Worm (Caenorhabditis elegans) whole organism, late embryonic: ENCODE measurements around the gene Y57G11C.1142.

Experiments used
- C38D4.7 ChIP-seq: fragments of 200-800 bp; sonication (Bioruptor generic); optimal IDR thresholded peaks from 2 replicates; lab custom pipeline; 2018; ENCODE audit warnings: mild to moderate bottlenecking, missing genetic modification characterization, moderate library complexity, missing compliant biosample characterization
- K02D7.2 ChIP-seq: sonication (generic microtip); optimal IDR thresholded peaks from 2 replicates; lab custom pipeline; 2017; ENCODE audit warnings: mild to moderate bottlenecking, missing genetic modification characterization, missing compliant biosample characterization
- K09A11.1 ChIP-seq: sonication (generic microtip); optimal IDR thresholded peaks from 2 replicates; lab custom pipeline; 2017; ENCODE audit warnings: antibody characterized with exemption, mild to moderate bottlenecking, missing genetic modification characterization, missing compliant biosample characterization; ENCODE audit not compliant: insufficient read depth
- Y22D7AL.16 ChIP-seq: sonication (generic microtip); optimal IDR thresholded peaks from 2 replicates; lab custom pipeline; 2016; ENCODE audit warnings: missing genetic modification characterization, missing compliant biosample characterization
- ahr-1 ChIP-seq: sonication (generic microtip); optimal IDR thresholded peaks from 2 replicates; lab custom pipeline; 2016; ENCODE audit warnings: missing genetic modification characterization, missing compliant biosample characterization
- ceh-18 ChIP-seq: sonication (generic microtip); optimal IDR thresholded peaks from 2 replicates; lab custom pipeline; 2016; ENCODE audit warnings: missing genetic modification characterization, missing compliant biosample characterization
- ceh-19 ChIP-seq: fragments of 200-800 bp; sonication (Bioruptor generic); optimal IDR thresholded peaks from 2 replicates; lab custom pipeline; 2018; ENCODE audit warnings: mild to moderate bottlenecking, missing genetic modification characterization, missing compliant biosample characterization
- ceh-22 ChIP-seq: sonication (generic microtip); optimal IDR thresholded peaks from 2 replicates; lab custom pipeline; 2017; ENCODE audit warnings: missing biosample characterization, missing genetic modification characterization
- ceh-30 ChIP-seq: fragments of 150-350 bp; optimal IDR thresholded peaks from 2 replicates; lab custom pipeline; 2014; ENCODE audit warnings: missing biosample characterization, missing genetic modification characterization
- ceh-31 ChIP-seq: sonication (generic microtip); optimal IDR thresholded peaks from 2 replicates; lab custom pipeline; 2016; ENCODE audit warnings: missing genetic modification characterization, missing compliant biosample characterization
- ceh-34 ChIP-seq: sonication (generic microtip); optimal IDR thresholded peaks from 2 replicates; lab custom pipeline; 2016; ENCODE audit warnings: mild to moderate bottlenecking, missing genetic modification characterization, missing compliant biosample characterization
- ceh-45 ChIP-seq: fragments of 200-800 bp; sonication (Bioruptor generic); IDR thresholded peaks from 2 replicates; pipeline ENCODE4 v1.3.6; 2022; ENCODE audit warnings: missing genetic modification reagents, missing genetic modification characterization, missing compliant biosample characterization
- che-1 ChIP-seq: sonication (generic microtip); optimal IDR thresholded peaks from 2 replicates; lab custom pipeline; 2016; ENCODE audit warnings: mild to moderate bottlenecking, missing genetic modification characterization, missing compliant biosample characterization
- elt-2 ChIP-seq: sonication (generic microtip); optimal IDR thresholded peaks from 2 replicates; lab custom pipeline; 2016; ENCODE audit warnings: missing genetic modification reagents, missing genetic modification characterization, missing compliant biosample characterization
- ets-4 ChIP-seq: sonication (generic microtip); optimal IDR thresholded peaks from 2 replicates; lab custom pipeline; 2016; ENCODE audit warnings: missing genetic modification characterization, missing compliant biosample characterization
- fkh-10 ChIP-seq: fragments of 150-350 bp; optimal IDR thresholded peaks from 2 replicates; lab custom pipeline; 2014; ENCODE audit warnings: missing biosample characterization, missing genetic modification reagents, missing genetic modification characterization
- fkh-6 ChIP-seq: sonication (generic microtip); optimal IDR thresholded peaks from 2 replicates; lab custom pipeline; 2016; ENCODE audit warnings: missing genetic modification characterization, missing compliant biosample characterization
- hlh-13 ChIP-seq: fragments of 200-800 bp; sonication (Bioruptor generic); optimal IDR thresholded peaks from 2 replicates; lab custom pipeline; 2018; ENCODE audit warnings: mild to moderate bottlenecking, missing genetic modification characterization, missing compliant biosample characterization
- hlh-30 ChIP-seq: sonication (generic microtip); optimal IDR thresholded peaks from 2 replicates; lab custom pipeline; 2017; ENCODE audit warnings: antibody characterized with exemption, missing genetic modification characterization, missing compliant biosample characterization; ENCODE audit not compliant: insufficient read depth
- hlh-8 ChIP-seq: sonication (generic microtip); optimal IDR thresholded peaks from 2 replicates; lab custom pipeline; 2016; ENCODE audit warnings: missing genotype, missing genetic modification characterization, missing compliant biosample characterization
- mec-3 ChIP-seq: sonication (generic microtip); optimal IDR thresholded peaks from 2 replicates; lab custom pipeline; 2016; ENCODE audit warnings: borderline replicate concordance, missing genetic modification characterization, missing compliant biosample characterization
- nfya-1 ChIP-seq: sonication (generic microtip); optimal IDR thresholded peaks from 2 replicates; lab custom pipeline; 2017; ENCODE audit warnings: missing genetic modification characterization, mild to moderate bottlenecking, missing compliant biosample characterization, antibody characterized with exemption, moderate library complexity
- nhr-11 ChIP-seq: fragments of 150-350 bp; optimal IDR thresholded peaks from 2 replicates; lab custom pipeline; 2014; ENCODE audit warnings: missing biosample characterization, missing genetic modification characterization
- nhr-232 ChIP-seq: sonication (generic microtip); optimal IDR thresholded peaks from 2 replicates; lab custom pipeline; 2016; ENCODE audit warnings: missing genetic modification characterization, missing compliant biosample characterization
- npax-4 ChIP-seq: sonication (generic microtip); optimal IDR thresholded peaks from 2 replicates; lab custom pipeline; 2016; ENCODE audit warnings: missing genetic modification characterization, missing compliant biosample characterization
- odd-2 ChIP-seq: sonication (generic microtip); optimal IDR thresholded peaks from 2 replicates; lab custom pipeline; 2017; ENCODE audit warnings: antibody characterized with exemption, mild to moderate bottlenecking, missing genetic modification characterization, missing compliant biosample characterization
- pat-9 ChIP-seq: fragments of 200-800 bp; sonication (Bioruptor generic); optimal IDR thresholded peaks from 2 replicates; lab custom pipeline; 2018; ENCODE audit warnings: mild to moderate bottlenecking, missing genetic modification characterization, moderate library complexity, missing compliant biosample characterization
- pax-1 ChIP-seq: fragments of 150-350 bp; optimal IDR thresholded peaks from 2 replicates; lab custom pipeline; 2014; ENCODE audit warnings: missing biosample characterization, missing genetic modification characterization
- pha-2 ChIP-seq: sonication (generic microtip); optimal IDR thresholded peaks from 2 replicates; lab custom pipeline; 2017; ENCODE audit warnings: mild to moderate bottlenecking, missing genetic modification characterization, missing compliant biosample characterization
- pha-4 ChIP-seq: fragments of 150-350 bp; optimal IDR thresholded peaks from 2 replicates; lab custom pipeline; 2018; ENCODE audit warnings: missing biosample characterization, missing genetic modification reagents, missing genetic modification characterization
- pros-1 ChIP-seq: fragments of 150-350 bp; optimal IDR thresholded peaks from 2 replicates; lab custom pipeline; 2014; ENCODE audit warnings: missing biosample characterization, missing genetic modification reagents, missing genetic modification characterization
- ref-2 ChIP-seq: sonication (generic microtip); optimal IDR thresholded peaks from 2 replicates; lab custom pipeline; 2016; ENCODE audit warnings: missing genetic modification characterization, missing compliant biosample characterization
- rnt-1 ChIP-seq: sonication (generic microtip); optimal IDR thresholded peaks from 2 replicates; lab custom pipeline; 2016; ENCODE audit warnings: missing genetic modification characterization, missing compliant biosample characterization
- sdc-2 ChIP-seq: sonication (generic microtip); optimal IDR thresholded peaks from 2 replicates; lab custom pipeline; 2016; ENCODE audit warnings: missing genotype, missing genetic modification characterization, missing compliant biosample characterization
- sox-2 ChIP-seq: fragments of 200-800 bp; sonication (Bioruptor generic); IDR thresholded peaks from 2 replicates; pipeline ENCODE4 v1.3.6; 2022; ENCODE audit warnings: missing genetic modification reagents, missing genetic modification characterization, missing compliant biosample characterization
- sox-4 ChIP-seq: sonication (generic microtip); optimal IDR thresholded peaks from 2 replicates; lab custom pipeline; 2017; ENCODE audit warnings: mild to moderate bottlenecking, missing genetic modification characterization, inconsistent platforms, missing compliant biosample characterization
- syd-9 ChIP-seq: sonication (generic microtip); optimal IDR thresholded peaks from 2 replicates; lab custom pipeline; 2016; ENCODE audit warnings: mild to moderate bottlenecking, missing genetic modification characterization, moderate library complexity, missing compliant biosample characterization
- ttx-3 ChIP-seq: sonication (generic microtip); optimal IDR thresholded peaks from 2 replicates; lab custom pipeline; 2016; ENCODE audit warnings: missing genetic modification reagents, missing genetic modification characterization, missing compliant biosample characterization
- unc-55 ChIP-seq: sonication (generic microtip); optimal IDR thresholded peaks from 2 replicates; lab custom pipeline; 2017; ENCODE audit warnings: missing biosample characterization, missing genetic modification reagents, missing genetic modification characterization
- zip-5 ChIP-seq: sonication (generic microtip); optimal IDR thresholded peaks from 2 replicates; lab custom pipeline; 2016; ENCODE audit warnings: missing genetic modification characterization, missing compliant biosample characterization
- ztf-16 ChIP-seq: sonication (generic microtip); optimal IDR thresholded peaks from 2 replicates; lab custom pipeline; 2017; ENCODE audit warnings: missing genetic modification characterization, missing compliant biosample characterization

Gene Y57G11C.1142

DNA sequence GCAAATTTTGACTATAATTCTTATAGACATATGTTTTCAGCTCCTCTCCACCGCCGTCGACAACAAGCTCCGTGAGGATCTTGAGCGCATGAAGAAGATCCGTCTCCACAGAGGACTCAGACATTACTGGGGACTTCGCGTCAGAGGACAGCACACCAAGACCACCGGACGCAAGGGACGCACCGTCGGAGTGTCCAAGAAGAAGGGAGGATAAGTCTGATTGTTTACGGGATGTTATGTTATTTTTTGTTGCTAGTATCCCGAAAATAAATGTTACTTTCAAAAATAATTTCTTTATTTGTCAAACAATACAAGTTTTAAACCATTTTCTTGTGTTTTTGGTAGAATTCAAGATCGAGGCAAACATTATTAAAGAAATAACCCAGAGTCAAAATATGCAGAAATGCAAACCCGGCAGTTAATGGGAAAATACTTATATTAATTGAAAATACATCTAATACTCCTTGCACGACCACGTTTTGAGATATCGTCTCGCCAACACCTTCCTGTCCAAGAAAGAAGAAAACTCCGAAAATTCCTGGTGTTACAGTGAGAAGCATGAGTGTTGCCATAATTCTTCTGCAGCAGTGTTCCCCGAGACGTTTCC, 23.8 kb downstream of the Y57G11C.1142 start:
- no peak for TF ChIP-seq ref-2
- no peak for TF ChIP-seq Y22D7AL.16 (tag; lab: Kevin White, UChicago)
- no peak for TF ChIP-seq pat-9
- TF ChIP-seq ceh-31 (tag; lab: Kevin White, UChicago), result no peak
- no peak for TF ChIP-seq pha-4 (tag; lab: Kevin White, UChicago)
- TF ChIP-seq sdc-2 (tag; lab: Kevin White, UChicago), result no peak
- TF ChIP-seq hlh-8, result no peak
- no peak for TF ChIP-seq K09A11.1 (tag; lab: Kevin White, UChicago)
- TF ChIP-seq ets-4 (tag; lab: Kevin White, UChicago), result no peak
- TF ChIP-seq elt-2 (tag; lab: Kevin White, UChicago), result no peak
- TF ChIP-seq ztf-16, result no peak
- no peak for TF ChIP-seq ceh-19
- no peak for TF ChIP-seq rnt-1
- no peak for TF ChIP-seq ceh-30 (tag; lab: Kevin White, UChicago)
- no peak for TF ChIP-seq fkh-6 (tag; lab: Kevin White, UChicago)
- no peak for TF ChIP-seq hlh-13

DNA sequence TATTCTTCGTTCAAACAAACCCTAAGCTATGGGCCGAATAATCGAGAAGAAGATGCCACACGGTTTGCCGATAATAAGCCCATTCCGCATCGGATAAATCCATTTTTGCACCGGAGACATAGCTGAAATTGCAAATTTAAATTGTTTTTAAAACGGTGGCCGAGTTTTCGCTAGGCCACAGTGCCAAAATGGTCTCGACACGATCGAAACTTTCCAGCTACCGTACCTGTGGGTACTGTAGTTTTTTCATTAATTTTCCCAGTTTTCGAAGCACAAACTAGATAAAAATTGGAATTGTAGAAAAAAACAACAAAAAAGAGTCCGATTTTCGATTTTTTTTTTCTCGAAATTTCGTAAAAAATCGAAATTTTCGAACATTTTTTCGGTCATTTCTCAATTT, 25.8 kb downstream of the Y57G11C.1142 start:
- no peak for TF ChIP-seq nfya-1 (tag; lab: Kevin White, UChicago)
- no peak for TF ChIP-seq pros-1 (tag; lab: Kevin White, UChicago)
- no peak for TF ChIP-seq sox-4 (tag; lab: Kevin White, UChicago)
- TF ChIP-seq ahr-1 (tag; lab: Kevin White, UChicago), result no peak
- TF ChIP-seq pha-2 (tag; lab: Kevin White, UChicago), result no peak
- no peak for TF ChIP-seq pha-4 (tag; lab: Kevin White, UChicago)
- no peak for TF ChIP-seq ceh-18 (tag; lab: Kevin White, UChicago)
- no peak for TF ChIP-seq ceh-45 (GFP tag; lab: Robert Waterston, UW)
- no peak for TF ChIP-seq rnt-1
- TF ChIP-seq ztf-16, result no peak
- TF ChIP-seq npax-4, result no peak
- TF ChIP-seq ttx-3 (tag; lab: Kevin White, UChicago), result no peak
- TF ChIP-seq nhr-232 (tag; lab: Kevin White, UChicago), result no peak
- no peak for TF ChIP-seq hlh-30 (tag; lab: Kevin White, UChicago)

DNA sequence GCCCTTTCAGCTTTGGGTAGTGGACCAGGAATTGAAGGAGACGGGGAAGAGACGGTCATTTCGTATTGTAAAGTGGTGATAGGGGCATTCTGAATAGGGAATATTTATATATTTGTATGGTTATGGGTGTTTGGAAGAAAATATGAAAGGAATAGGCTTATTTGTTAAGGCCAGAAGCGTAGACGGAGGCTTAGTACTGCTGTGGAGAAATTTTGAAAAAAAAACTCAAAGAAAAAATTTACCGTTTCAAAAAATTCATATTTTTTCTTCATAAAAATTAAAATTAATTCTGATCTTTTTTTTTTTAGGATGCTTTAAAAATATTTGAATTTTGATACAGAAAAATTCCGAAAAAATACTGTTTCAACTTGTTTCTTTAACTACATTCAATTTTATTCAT, 26.6 kb downstream of the Y57G11C.1142 start, which contains the start of gene hhat-2:
Gene hhat-2, minus strand, starts transcription at position 101 of the 400 bp plus-strand sequence.
- TF ChIP-seq pha-4 (tag; lab: Kevin White, UChicago), result no peak
- TF ChIP-seq sox-2 (GFP tag; lab: Robert Waterston, UW), result no peak
- no peak for TF ChIP-seq hlh-13
- TF ChIP-seq syd-9 (tag; lab: Kevin White, UChicago), result no peak
- no peak for TF ChIP-seq pros-1 (tag; lab: Kevin White, UChicago)
- no peak for TF ChIP-seq ceh-22 (tag; lab: Kevin White, UChicago)
- no peak for TF ChIP-seq K02D7.2 (tag; lab: Kevin White, UChicago)
- no peak for TF ChIP-seq rnt-1
- TF ChIP-seq unc-55 (GFP tag; lab: Kevin White, UChicago), result no peak
- TF ChIP-seq, all 69 proteins: peak for 0

DNA sequence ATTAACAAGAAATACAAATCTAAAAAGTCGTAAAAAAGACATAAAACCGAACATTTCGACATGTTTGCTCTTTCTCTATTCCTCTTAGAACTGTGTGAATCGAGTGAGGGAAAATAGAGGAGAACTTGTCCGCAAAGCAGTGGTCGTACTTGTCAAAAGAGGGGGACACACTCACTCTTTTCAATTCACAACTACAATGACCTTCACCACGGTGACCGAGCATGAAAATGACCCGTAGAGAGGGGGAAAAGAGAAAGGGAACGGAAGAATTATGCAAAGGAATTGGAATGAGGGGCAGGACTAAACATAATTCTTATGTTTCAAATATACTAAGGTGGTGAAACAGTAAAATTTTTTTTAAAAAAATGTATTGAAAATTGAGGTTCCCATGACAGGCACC, 31.1 kb downstream of the Y57G11C.1142 start:
- TF ChIP-seq ceh-31 (tag; lab: Kevin White, UChicago) (peak; percentile 21), fkh-10 (no peak), pax-1 (tag; lab: Kevin White, UChicago) (peak; percentile 70), ttx-3 (tag; lab: Kevin White, UChicago) (no peak), npax-4 (no peak), odd-2 (tag; lab: Kevin White, UChicago) (no peak), ztf-16 (no peak), nhr-11 (tag; lab: Kevin White, UChicago) (no peak), C38D4.7 (GFP tag; lab: Kevin White, UChicago) (no peak), ceh-30 (tag; lab: Kevin White, UChicago) (no peak), nfya-1 (tag; lab: Kevin White, UChicago) (peak; percentile 13), che-1 (no peak), zip-5 (no peak), ceh-34 (tag; lab: Kevin White, UChicago) (no peak), mec-3 (no peak)
